Worm (Caenorhabditis elegans) whole organism, L4/young adult: ENCODE measurements around the gene sun-1.

Experiments used
- dao-5 ChIP-seq: sonication (generic microtip); optimal IDR thresholded peaks from 2 replicates; lab custom pipeline; 2016; ENCODE audit warnings: missing genotype, missing genetic modification characterization, moderate library complexity, missing compliant biosample characterization
- him-1 ChIP-seq: sonication (generic microtip); optimal IDR thresholded peaks from 2 replicates; lab custom pipeline; 2016; ENCODE audit warnings: missing genotype, missing genetic modification reagents, missing genetic modification characterization, missing compliant biosample characterization

ce11 chrV:13195548-13195947 is 2.2 kb upstream of the sun-1 start, which contains the start of gene F57B1.1:
- TF ChIP-seq him-1 (tag; lab: Kevin White, UChicago): no peak
- TF ChIP-seq dao-5 (tag; lab: Kevin White, UChicago): no peak
